Worm (Caenorhabditis elegans): ENCODE data around the gene fipr-4.

fipr-4 gene

ce11 chrV:10221317-10221716 is 6.9 kb downstream of the fipr-4 start, which contains the start of the genes fipr-5 and fipr-9:
Gene fipr-5 (minus strand): TSS chrV:10221417.
Gene fipr-9 (plus strand): TSS chrV:10221662.
- TF ChIP-seq ceh-34 (tag; optimal IDR thresholded peaks at IDR 0.05): no peak
- no peak for TF ChIP-seq elt-2 (tag; optimal IDR thresholded peaks at IDR 0.05)
- TF ChIP-seq unc-3 (GFP tag; conservative IDR thresholded peaks at IDR 0.05): no peak
- no peak for TF ChIP-seq unc-3 (tag; optimal IDR thresholded peaks at IDR 0.05)
- no peak for TF ChIP-seq tbx-7 (tag; optimal IDR thresholded peaks at IDR 0.05)
- no peak for TF ChIP-seq eyg-1 (tag; optimal IDR thresholded peaks at IDR 0.05)
- no peak for TF ChIP-seq pros-1 (tag; optimal IDR thresholded peaks at IDR 0.05)
- TF ChIP-seq K09A11.1 (tag; optimal IDR thresholded peaks at IDR 0.05; ENCODE audit: insufficient read depth): no peak
- TF ChIP-seq ceh-6 (GFP tag; optimal IDR thresholded peaks at IDR 0.05): no peak
- TF ChIP-seq hlh-15 (tag; optimal IDR thresholded peaks at IDR 0.05): no peak
- no peak for TF ChIP-seq ceh-30 (tag; optimal IDR thresholded peaks at IDR 0.05)
- TF ChIP-seq ttx-3 (tag; optimal IDR thresholded peaks at IDR 0.05): no peak
- no peak for TF ChIP-seq madf-2 (tag; optimal IDR thresholded peaks at IDR 0.05)
- no peak for TF ChIP-seq hlh-13 (GFP tag; optimal IDR thresholded peaks at IDR 0.05)
- no peak for TF ChIP-seq sdc-2 (tag; optimal IDR thresholded peaks at IDR 0.05)
- TF ChIP-seq dve-1 (tag; optimal IDR thresholded peaks at IDR 0.05): no peak

ce11 chrV:10220605-10221004 is 7.7 kb downstream of the fipr-4 start, which contains the start of gene C12D8.13:
Gene C12D8.13 (minus strand): TSS chrV:10220705.
- TF ChIP-seq ceh-9 (tag; optimal IDR thresholded peaks at IDR 0.05) (no peak), ceh-31 (tag; optimal IDR thresholded peaks at IDR 0.05) (no peak), madf-2 (tag; optimal IDR thresholded peaks at IDR 0.05) (no peak), ceh-24 (tag; optimal IDR thresholded peaks at IDR 0.05) (no peak), K02D7.2 (tag; optimal IDR thresholded peaks at IDR 0.05) (no peak), hlh-15 (tag; optimal IDR thresholded peaks at IDR 0.05) (no peak), ceh-48 (tag; optimal IDR thresholded peaks at IDR 0.05) (no peak), pag-3 (tag; optimal IDR thresholded peaks at IDR 0.05; ENCODE audit: borderline replicate concordance) (no peak), F13H6.1 (tag; optimal IDR thresholded peaks at IDR 0.05) (no peak), hlh-13 (GFP tag; optimal IDR thresholded peaks at IDR 0.05) (no peak), pqm-1 (tag; optimal IDR thresholded peaks at IDR 0.05) (no peak), lim-6 (tag; optimal IDR thresholded peaks at IDR 0.05) (no peak), ceh-34 (tag; optimal IDR thresholded peaks at IDR 0.05) (no peak), che-1 (tag; optimal IDR thresholded peaks at IDR 0.05) (no peak), nhr-11 (tag; optimal IDR thresholded peaks at IDR 0.05) (no peak), fax-1 (tag; optimal IDR thresholded peaks at IDR 0.05) (no peak), ets-4 (tag; optimal IDR thresholded peaks at IDR 0.05) (no peak)

- TF ChIP-seq pha-4 (tag; optimal IDR thresholded peaks at IDR 0.05): no peak
- TF ChIP-seq pha-2 (tag; optimal IDR thresholded peaks at IDR 0.05): no peak
- no peak for TF ChIP-seq syd-9 (tag; optimal IDR thresholded peaks at IDR 0.05)
- TF ChIP-seq C08G9.2 (tag; optimal IDR thresholded peaks at IDR 0.05): no peak
- TF ChIP-seq madf-2 (tag; optimal IDR thresholded peaks at IDR 0.05): no peak
- no peak for TF ChIP-seq ref-2 (tag; optimal IDR thresholded peaks at IDR 0.05)
- no peak for TF ChIP-seq eyg-1 (tag; optimal IDR thresholded peaks at IDR 0.05)
Observed at ce11 chrV:10216724-10217123, 11.5 kb downstream of the fipr-4 start, which contains the start of gene ZK856.14. Gene ZK856.14 (plus strand): TSS chrV:10217024.

ce11 chrV:10212627-10213026 is 15.6 kb downstream of the fipr-4 start, which contains the start of gene hpo-40:
Gene hpo-40 (plus strand): TSS chrV:10212927.
- TF ChIP-seq ceh-34 (tag; optimal IDR thresholded peaks at IDR 0.05) (no peak), syd-9 (tag; optimal IDR thresholded peaks at IDR 0.05) (no peak), hlh-8 (tag; optimal IDR thresholded peaks at IDR 0.05) (no peak), odd-2 (tag; optimal IDR thresholded peaks at IDR 0.05) (no peak), unc-55 (GFP tag; optimal IDR thresholded peaks at IDR 0.05) (no peak)
